Worm (Caenorhabditis elegans) whole organism, young adult: ENCODE results near the gene Y34B4A.7.

Experiments
- B0336.3 ChIP-seq: fragments of 200-800 bp; sonication (Bioruptor generic); IDR thresholded peaks from 2 replicates; pipeline ENCODE4 v1.3.6; 2022; ENCODE audit warnings: missing genetic modification characterization, missing compliant biosample characterization
- C06A6.2 ChIP-seq: fragments of 200-800 bp; sonication (Bioruptor generic); conservative IDR thresholded peaks from 2 replicates; pipeline ENCODE4 v1.3.6; 2022; ENCODE audit warnings: missing genetic modification characterization, missing compliant biosample characterization
- D2030.7 ChIP-seq: fragments of 200-800 bp; sonication (Bioruptor generic); IDR thresholded peaks from 2 replicates; pipeline ENCODE4 v1.3.6; 2022; ENCODE audit warnings: missing genetic modification reagents, missing genetic modification characterization, missing compliant biosample characterization
- F23B12.7 ChIP-seq: sonication (generic microtip); optimal IDR thresholded peaks from 2 replicates; lab custom pipeline; 2017; ENCODE audit warnings: missing genetic modification characterization, mild to moderate bottlenecking, missing compliant biosample characterization, antibody characterized with exemption, moderate library complexity; ENCODE audit not compliant: insufficient read depth
- F52B5.7 ChIP-seq: sonication (generic microtip); optimal IDR thresholded peaks from 2 replicates; lab custom pipeline; 2016; ENCODE audit warnings: mild to moderate bottlenecking, missing genetic modification characterization, missing compliant biosample characterization
- K12H6.12 ChIP-seq: fragments of 200-800 bp; sonication (Bioruptor generic); optimal IDR thresholded peaks from 2 replicates; lab custom pipeline; 2018; ENCODE audit warnings: mild to moderate bottlenecking, missing genetic modification characterization, missing compliant biosample characterization
- T26A5.8 ChIP-seq: sonication (generic microtip); optimal IDR thresholded peaks from 2 replicates; lab custom pipeline; 2016; ENCODE audit warnings: missing genetic modification characterization, missing compliant biosample characterization
- Y53F4B.3 ChIP-seq: fragments of 200-800 bp; sonication (Bioruptor generic); IDR thresholded peaks from 2 replicates; pipeline ENCODE4 v1.3.6; 2022; ENCODE audit warnings: missing genetic modification reagents, missing genetic modification characterization, missing compliant biosample characterization
- Y56A3A.18 ChIP-seq: fragments of 200-800 bp; sonication (Bioruptor generic); IDR thresholded peaks from 2 replicates; pipeline ENCODE4 v1.3.6; 2022; ENCODE audit warnings: missing genetic modification reagents, missing genetic modification characterization, missing compliant biosample characterization
- Y95B8A.8 ChIP-seq: fragments of 200-800 bp; sonication (Bioruptor generic); IDR thresholded peaks from 2 replicates; pipeline ENCODE4 v1.3.6; 2022; ENCODE audit warnings: missing genetic modification reagents, missing genetic modification characterization, missing compliant biosample characterization
- ZK185.1 ChIP-seq: sonication (generic microtip); optimal IDR thresholded peaks from 2 replicates; lab custom pipeline; 2016; ENCODE audit warnings: mild to moderate bottlenecking, missing genetic modification characterization, missing compliant biosample characterization; ENCODE audit not compliant: poor library complexity, severe bottlenecking
- aptf-3 ChIP-seq: fragments of 200-800 bp; sonication (Bioruptor generic); IDR thresholded peaks from 2 replicates; pipeline ENCODE4 v1.3.6; 2022; ENCODE audit warnings: missing genetic modification characterization, missing compliant biosample characterization
- atf-7 ChIP-seq: sonication (generic microtip); optimal IDR thresholded peaks from 2 replicates; lab custom pipeline; 2017; ENCODE audit warnings: mild to moderate bottlenecking, missing genetic modification characterization, missing compliant biosample characterization
- attf-3 ChIP-seq: fragments of 200-800 bp; sonication (Bioruptor generic); conservative IDR thresholded peaks from 2 replicates; pipeline ENCODE4 v1.3.6; 2022; ENCODE audit warnings: missing genetic modification reagents, missing genetic modification characterization, missing compliant biosample characterization
- attf-5 ChIP-seq: fragments of 200-800 bp; sonication (Bioruptor generic); optimal IDR thresholded peaks from 2 replicates; lab custom pipeline; 2018; ENCODE audit warnings: mild to moderate bottlenecking, missing genetic modification characterization, missing compliant biosample characterization
- bed-2 ChIP-seq: fragments of 200-800 bp; sonication (Bioruptor generic); IDR thresholded peaks from 2 replicates; pipeline ENCODE4 v1.3.6; 2022; ENCODE audit warnings: missing genetic modification reagents, missing genetic modification characterization, missing compliant biosample characterization
- cebp-2 ChIP-seq: fragments of 200-800 bp; sonication (Bioruptor generic); IDR thresholded peaks from 2 replicates; pipeline ENCODE4 v1.3.6; 2022; ENCODE audit warnings: missing genetic modification characterization, missing compliant biosample characterization
- ceh-100 ChIP-seq: fragments of 200-800 bp; sonication (Bioruptor generic); IDR thresholded peaks from 2 replicates; pipeline ENCODE4 v1.3.6; 2022; ENCODE audit warnings: missing genetic modification reagents, missing genetic modification characterization, missing compliant biosample characterization
- ceh-79 ChIP-seq: sonication (generic microtip); optimal IDR thresholded peaks from 2 replicates; lab custom pipeline; 2017; ENCODE audit warnings: mild to moderate bottlenecking, missing genetic modification characterization, missing compliant biosample characterization
- dox-1 ChIP-seq: fragments of 200-800 bp; sonication (Bioruptor generic); IDR thresholded peaks from 2 replicates; pipeline ENCODE4 v1.3.6; 2022; ENCODE audit warnings: missing genetic modification reagents, missing genetic modification characterization, missing compliant biosample characterization
- egl-44 ChIP-seq: fragments of 200-800 bp; sonication (Bioruptor generic); IDR thresholded peaks from 2 replicates; pipeline ENCODE4 v1.3.6; 2022; ENCODE audit warnings: missing genetic modification reagents, missing genetic modification characterization, missing compliant biosample characterization
- fkh-3 ChIP-seq: sonication (generic microtip); optimal IDR thresholded peaks from 2 replicates; lab custom pipeline; 2016; ENCODE audit warnings: mild to moderate bottlenecking, missing genetic modification characterization, missing compliant biosample characterization
- hrde-1 ChIP-seq: sonication (generic microtip); optimal IDR thresholded peaks from 2 replicates; lab custom pipeline; 2016; ENCODE audit warnings: missing genetic modification characterization, mild to moderate bottlenecking, missing compliant biosample characterization, moderate library complexity, missing genotype, missing genetic modification reagents, borderline replicate concordance
- let-607 ChIP-seq, 2 experiments: fragments of 200-800 bp in 1 of 2; sonication (Bioruptor generic) in 1 of 2; sonication (generic microtip) in 1 of 2; optimal IDR thresholded peaks; 2 replicates each; lab custom pipeline; 2016 to 2018; ENCODE audit warnings: mild to moderate bottlenecking in 2 of 2, missing compliant biosample characterization in 2 of 2, missing genetic modification characterization in 2 of 2, moderate library complexity in 2 of 2, missing genotype in 1 of 2
- lin-35 ChIP-seq, 3 experiments: fragments of 150-350 bp in 2 of 3; sonication (generic microtip) in 1 of 3; optimal IDR thresholded peaks; 2 replicates each; lab custom pipeline; 2014 to 2018; ENCODE audit warnings: missing biosample characterization in 3 of 3, missing genetic modification characterization in 3 of 3, missing genetic modification reagents in 3 of 3
- lin-40 ChIP-seq: sonication (generic microtip); optimal IDR thresholded peaks from 2 replicates; lab custom pipeline; 2016; ENCODE audit warnings: missing genetic modification characterization, mild to moderate bottlenecking, missing compliant biosample characterization, missing genotype, missing genetic modification reagents
- madf-3 ChIP-seq: fragments of 200-800 bp; sonication (Bioruptor generic); IDR thresholded peaks from 2 replicates; pipeline ENCODE4 v1.3.6; 2022; ENCODE audit warnings: missing genetic modification reagents, missing genetic modification characterization, missing compliant biosample characterization
- mcd-1 ChIP-seq: fragments of 200-800 bp; sonication (Bioruptor generic); IDR thresholded peaks from 2 replicates; pipeline ENCODE4 v1.3.6; 2022; ENCODE audit warnings: missing genetic modification reagents, missing genetic modification characterization, missing compliant biosample characterization
- mxl-1 ChIP-seq: sonication (generic microtip); optimal IDR thresholded peaks from 2 replicates; lab custom pipeline; 2016; ENCODE audit warnings: missing genetic modification characterization, missing compliant biosample characterization
- nfyb-1 ChIP-seq: fragments of 200-800 bp; sonication (Bioruptor generic); IDR thresholded peaks from 2 replicates; pipeline ENCODE4 v1.3.6; 2022; ENCODE audit warnings: missing genetic modification reagents, missing genetic modification characterization, missing compliant biosample characterization
- nhr-80 ChIP-seq: sonication (generic microtip); optimal IDR thresholded peaks from 2 replicates; lab custom pipeline; 2016; ENCODE audit warnings: missing genetic modification characterization, missing compliant biosample characterization
- pbrm-1 ChIP-seq: fragments of 200-800 bp; sonication (Bioruptor generic); IDR thresholded peaks from 2 replicates; pipeline ENCODE4 v1.3.6; 2022; ENCODE audit warnings: missing genetic modification reagents, missing genetic modification characterization, missing compliant biosample characterization
- snpc-3.4 ChIP-seq: sonication (generic microtip); optimal IDR thresholded peaks from 2 replicates; lab custom pipeline; 2017; ENCODE audit warnings: missing genetic modification characterization, mild to moderate bottlenecking, missing compliant biosample characterization, antibody characterized with exemption, moderate library complexity, missing genotype, missing genetic modification reagents
- snpc-4 ChIP-seq, 5 experiments: fragments of 150-350 bp in 1 of 5; sonication (generic microtip) in 4 of 5; optimal IDR thresholded peaks; 2 replicates each; lab custom pipeline; 2014 to 2018; ENCODE audit warnings: missing genetic modification characterization in 5 of 5, missing biosample characterization in 3 of 5, antibody characterized with exemption in 2 of 5, mild to moderate bottlenecking in 2 of 5, missing compliant biosample characterization in 2 of 5, missing genotype in 2 of 5, moderate library complexity in 2 of 5, missing genetic modification reagents in 1 of 5
- sptf-2 ChIP-seq: fragments of 200-800 bp; sonication (Bioruptor generic); optimal IDR thresholded peaks from 2 replicates; lab custom pipeline; 2018; ENCODE audit warnings: mild to moderate bottlenecking, missing genetic modification characterization, missing compliant biosample characterization
- tbp1 ChIP-seq: fragments of 200-800 bp; sonication (Bioruptor generic); optimal IDR thresholded peaks from 2 replicates; lab custom pipeline; 2018; ENCODE audit warnings: mild to moderate bottlenecking, missing genetic modification characterization, missing compliant biosample characterization
- xnd-1 ChIP-seq: sonication (generic microtip); optimal IDR thresholded peaks from 2 replicates; lab custom pipeline; 2016; ENCODE audit warnings: missing genotype, missing genetic modification reagents, missing genetic modification characterization, missing compliant biosample characterization
- zfh-2 ChIP-seq: fragments of 200-800 bp; sonication (Bioruptor generic); conservative IDR thresholded peaks from 2 replicates; pipeline ENCODE4 v1.3.6; 2022; ENCODE audit warnings: missing genetic modification reagents, missing genetic modification characterization, missing compliant biosample characterization
- ztf-18 ChIP-seq: sonication (generic microtip); optimal IDR thresholded peaks from 2 replicates; lab custom pipeline; 2016; ENCODE audit warnings: missing genotype, mild to moderate bottlenecking, missing genetic modification characterization, missing compliant biosample characterization
- ztf-26 ChIP-seq: sonication (generic microtip); optimal IDR thresholded peaks from 2 replicates; lab custom pipeline; 2017; ENCODE audit warnings: missing genetic modification characterization, missing compliant biosample characterization
- ztf-3 ChIP-seq: fragments of 200-800 bp; sonication (Bioruptor generic); optimal IDR thresholded peaks from 2 replicates; lab custom pipeline; 2018; ENCODE audit warnings: mild to moderate bottlenecking, missing genetic modification characterization, missing compliant biosample characterization
- ztf-6 ChIP-seq: fragments of 200-800 bp; sonication (Bioruptor generic); IDR thresholded peaks from 2 replicates; pipeline ENCODE4 v1.3.6; 2022; ENCODE audit warnings: missing genetic modification reagents, missing genetic modification characterization, missing compliant biosample characterization

Y34B4A.7 gene

DNA sequence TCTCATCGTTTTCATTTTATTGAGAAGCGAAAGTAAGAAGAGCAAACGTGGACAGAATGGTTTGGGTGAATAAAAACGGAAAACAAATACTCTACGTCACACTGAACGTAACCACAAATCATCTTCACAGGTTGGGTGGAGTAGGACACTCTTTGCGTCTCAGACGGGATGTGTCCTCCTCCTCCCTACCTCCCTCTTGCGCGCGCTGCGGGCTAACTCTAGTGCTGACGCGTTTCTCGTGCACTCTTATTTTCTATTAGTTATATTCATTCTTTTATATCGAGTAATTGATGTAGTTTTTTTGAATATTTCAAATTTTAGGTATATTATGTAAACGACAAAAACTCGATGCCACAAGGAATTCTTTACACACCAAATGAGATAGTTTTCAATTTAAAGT is at the start of gene Y34B4A.7:
Y34B4A.7 (plus strand) TSS at position 297 of the 400 bp plus-strand sequence.
- TF ChIP-seq snpc-4 (GFP tag; optimal IDR thresholded peaks at IDR 0.05; lab: Kevin White, UChicago) (no peak), snpc-4 (tag; optimal IDR thresholded peaks at IDR 0.05; lab: Kevin White, UChicago) (peak in 1 of 4 experiments; percentile 48), nfyb-1 (GFP tag; lab: Robert Waterston, UW) (0 out of 2 replicates have a peak, but pooled peaks have one; percentile 39), mcd-1 (GFP tag; lab: Robert Waterston, UW) (peak; percentile 53), xnd-1 (tag; lab: Kevin White, UChicago) (no peak), nhr-80 (tag; lab: Kevin White, UChicago) (peak; percentile 35), dox-1 (GFP tag; lab: Robert Waterston, UW) (peak; percentile 66), zfh-2 (GFP tag; lab: Robert Waterston, UW) (peak; percentile 71), ztf-18 (tag; lab: Kevin White, UChicago) (peak; percentile 92), lin-40 (tag; lab: Kevin White, UChicago) (peak; percentile 47), ztf-26 (tag; lab: Kevin White, UChicago) (peak; percentile 9), D2030.7 (no peak), let-607 (tag; optimal IDR thresholded peaks at IDR 0.05; lab: Kevin White, UChicago) (peak in 1 of 2 experiments; percentile 37), attf-5 (GFP tag; lab: Kevin White, UChicago) (peak; percentile 51), ceh-100 (no peak)
- TF ChIP-seq, all 124 proteins: peak for 11

DNA sequence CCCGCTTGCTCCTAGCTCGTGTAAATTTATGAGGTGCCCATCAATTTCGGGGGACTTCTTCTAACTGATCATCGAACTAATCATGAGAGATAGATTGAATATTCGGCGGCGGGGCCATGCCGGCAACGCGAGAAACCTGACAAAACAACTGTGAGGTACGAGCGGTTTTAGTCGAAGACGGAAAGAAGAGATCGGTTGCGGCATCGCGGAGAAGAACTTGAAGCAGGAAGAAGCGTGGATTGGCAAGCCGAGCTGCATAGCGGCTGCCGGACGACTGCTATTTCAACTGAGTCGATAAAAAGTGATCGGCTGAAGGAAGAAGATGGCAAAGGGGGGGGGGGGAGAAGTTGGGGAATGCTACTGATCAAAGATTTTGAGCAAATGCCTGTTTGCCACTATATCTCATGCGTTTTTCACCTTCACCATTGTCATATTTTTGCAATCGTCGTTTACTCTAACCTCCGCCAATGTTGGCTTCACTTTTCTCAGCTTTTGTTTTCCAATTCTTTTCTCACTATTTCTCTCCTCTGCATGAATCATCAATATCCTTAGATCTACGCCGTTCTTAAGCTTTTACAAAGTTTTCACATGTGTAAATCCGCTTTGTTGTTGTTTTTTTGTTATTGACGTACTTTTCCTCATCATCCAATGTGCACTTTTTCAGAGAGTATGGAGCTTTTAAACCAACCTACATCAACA is 48.5 kb upstream of the Y34B4A.7 start, which contains the start of gene pqn-62:
pqn-62 (plus strand) TSS at position 649 of the 699 bp plus-strand sequence.
- TF ChIP-seq egl-44 (GFP tag; lab: Robert Waterston, UW) (no peak), atf-7 (tag; lab: Kevin White, UChicago) (no peak), let-607 (tag; optimal IDR thresholded peaks at IDR 0.05; lab: Kevin White, UChicago) (no peak), nhr-80 (tag; lab: Kevin White, UChicago) (no peak), Y56A3A.18 (GFP tag; lab: Robert Waterston, UW) (no peak), Y95B8A.8 (GFP tag; lab: Robert Waterston, UW) (no peak), attf-3 (GFP tag; lab: Robert Waterston, UW) (no peak), ztf-6 (GFP tag; lab: Robert Waterston, UW) (no peak), B0336.3 (GFP tag; lab: Robert Waterston, UW) (no peak), Y53F4B.3 (GFP tag; lab: Robert Waterston, UW) (no peak), C06A6.2 (GFP tag; lab: Robert Waterston, UW) (no peak), ZK185.1 (tag; lab: Kevin White, UChicago) (no peak), cebp-2 (GFP tag; lab: Robert Waterston, UW) (no peak), ceh-79 (no peak), aptf-3 (no peak), F23B12.7 (tag; lab: Kevin White, UChicago) (no peak), hrde-1 (tag; lab: Kevin White, UChicago) (no peak)

- TF ChIP-seq sptf-2 (GFP tag; lab: Kevin White, UChicago) (no peak), ztf-6 (GFP tag; lab: Robert Waterston, UW) (no peak), tbp1 (no peak), K12H6.12 (tag; lab: Kevin White, UChicago) (no peak), T26A5.8 (no peak), bed-2 (GFP tag; lab: Robert Waterston, UW) (no peak), lin-35 (GFP tag; optimal IDR thresholded peaks at IDR 0.05; lab: Kevin White, UChicago) (no peak), mxl-1 (tag; lab: Kevin White, UChicago) (no peak), ztf-3 (GFP tag; lab: Kevin White, UChicago) (no peak), fkh-3 (no peak), cebp-2 (GFP tag; lab: Robert Waterston, UW) (no peak), egl-44 (GFP tag; lab: Robert Waterston, UW) (no peak), pbrm-1 (GFP tag; lab: Robert Waterston, UW) (no peak), ceh-100 (no peak), ztf-26 (tag; lab: Kevin White, UChicago) (no peak), snpc-3.4 (tag; lab: Kevin White, UChicago) (no peak), madf-3 (GFP tag; lab: Robert Waterston, UW) (no peak), F52B5.7 (tag; lab: Kevin White, UChicago) (no peak), D2030.7 (no peak)
Observed at ce11 chrX:5197440-5197839, 46.7 kb upstream of the Y34B4A.7 start.
